Fruit fly (Drosophila melanogaster) S2 (cell line): Measurements from ENCODE around the gene CG17154.

ENCODE experiments used
- CG8478 ChIP-seq: fragments of >200 bp; optimal IDR thresholded peaks from 2 replicates; lab custom pipeline; 2018
- CTCF ChIP-seq, 2 experiments: fragments of >200 bp; optimal IDR thresholded peaks; 2 replicates each; lab custom pipeline; 2018

The CG17154 gene

DNA sequence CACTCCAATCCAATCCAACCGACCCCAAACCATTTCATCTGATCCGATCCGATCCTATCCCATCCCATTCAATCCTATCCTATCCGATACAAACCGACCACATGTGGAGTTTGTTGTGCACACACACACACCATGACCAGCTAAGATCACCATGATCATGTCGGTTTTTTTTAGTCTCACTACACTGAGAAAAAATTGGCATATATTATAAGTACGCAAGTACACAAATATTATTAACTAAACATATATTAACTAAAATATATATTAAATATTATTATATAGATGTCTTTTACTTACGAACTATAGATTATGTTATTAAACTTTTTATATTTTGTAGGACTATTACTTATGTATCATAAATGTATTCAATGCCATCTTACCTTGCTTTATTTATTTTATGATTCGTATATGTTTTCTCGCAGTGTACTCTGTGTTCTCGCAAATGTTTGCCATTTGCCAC lies 13.5 kb downstream of the CG17154 start:
- TF ChIP-seq CG8478 (lab: Kevin White, UChicago), result no peak
- no peak for TF ChIP-seq CTCF (optimal IDR thresholded peaks at IDR 0.05; lab: Kevin White, UChicago)

dm6 chr3L:12107378-12107777 lies 19.0 kb downstream of the CG17154 start:
- TF ChIP-seq CG8478 (lab: Kevin White, UChicago), result no peak
- TF ChIP-seq CTCF (optimal IDR thresholded peaks at IDR 0.05; lab: Kevin White, UChicago), result no peak

- TF ChIP-seq CG8478 (lab: Kevin White, UChicago) (no peak), CTCF (optimal IDR thresholded peaks at IDR 0.05; lab: Kevin White, UChicago) (no peak)
These were observed 20.1 kb downstream of the CG17154 start for dm6 chr3L:12108515-12108914.

DNA sequence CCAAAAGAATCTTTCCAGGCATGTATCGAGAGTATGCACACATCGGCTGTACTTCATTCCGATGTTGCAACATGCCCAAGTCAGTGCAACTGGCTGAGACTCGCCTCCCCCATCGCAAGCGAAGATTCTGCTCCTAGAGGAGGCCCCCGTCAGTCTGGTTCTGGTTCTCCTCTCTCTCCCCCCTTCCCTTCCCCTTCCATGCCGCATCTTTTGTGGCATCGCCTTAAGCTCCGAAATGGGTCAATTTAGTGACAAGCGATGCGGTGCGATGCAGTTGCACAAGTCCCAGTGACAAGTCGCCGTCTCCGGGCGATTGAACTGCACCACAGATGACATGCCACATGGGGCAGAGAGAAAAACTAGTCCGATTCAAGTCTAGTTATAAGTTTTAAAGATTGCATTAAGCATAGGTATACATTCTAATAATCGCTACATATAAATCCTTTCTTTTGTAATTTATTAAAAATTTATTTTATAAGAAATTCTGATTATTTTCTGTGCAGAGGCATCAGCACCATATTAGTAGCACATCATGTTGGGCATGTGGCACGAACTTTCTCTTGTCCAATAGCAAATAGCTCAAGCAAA lies 20.7 kb downstream of the CG17154 start:
- TF ChIP-seq CTCF (optimal IDR thresholded peaks at IDR 0.05; lab: Kevin White, UChicago) (no peak), CG8478 (lab: Kevin White, UChicago) (no peak)

DNA sequence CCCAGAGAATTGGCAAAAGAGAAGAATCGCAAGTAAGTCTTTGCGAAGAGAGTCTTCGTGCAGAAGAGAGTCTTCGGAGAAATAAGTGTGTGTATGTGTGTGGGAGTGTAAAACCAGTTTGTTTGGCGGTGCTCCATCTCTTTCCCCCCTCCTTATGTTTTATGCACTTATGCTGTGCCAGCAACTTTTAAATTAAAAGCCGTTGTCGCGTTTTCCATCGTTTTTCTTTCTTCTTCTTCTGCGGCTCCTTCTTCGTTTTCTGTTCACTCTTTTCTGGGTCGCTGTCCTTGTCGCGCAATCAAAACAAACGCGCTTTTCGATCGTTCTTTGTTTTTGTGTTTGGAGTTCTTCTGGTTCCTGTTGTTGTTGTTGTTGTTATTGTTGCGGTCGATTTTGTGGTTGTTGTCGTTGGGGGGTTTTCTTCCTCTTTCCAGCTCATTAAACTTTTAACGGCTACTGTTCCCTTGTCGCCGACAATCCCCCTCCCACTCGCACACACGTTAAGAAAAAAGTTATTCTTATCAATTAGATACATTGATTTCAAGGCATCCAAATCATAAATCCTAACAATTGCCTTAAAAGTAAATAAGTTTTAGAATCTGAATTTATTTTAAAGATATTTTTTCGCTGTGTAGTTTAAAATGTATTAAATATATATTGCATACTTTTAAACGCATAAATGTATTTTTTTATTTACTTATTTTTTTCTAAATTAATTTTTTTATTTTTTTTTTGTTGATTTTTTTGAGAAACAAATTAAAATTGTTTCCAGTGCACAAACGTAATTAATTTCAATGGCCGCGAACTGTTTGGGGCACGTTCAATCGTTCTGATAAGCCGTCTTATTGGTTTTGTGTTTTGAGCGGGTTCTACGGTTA lies 22.9 kb downstream of the CG17154 start:
- no peak for TF ChIP-seq CTCF (optimal IDR thresholded peaks at IDR 0.05; lab: Kevin White, UChicago)

- no peak for TF ChIP-seq CG8478 (lab: Kevin White, UChicago)
- no peak for TF ChIP-seq CTCF (optimal IDR thresholded peaks at IDR 0.05; lab: Kevin White, UChicago)
These were observed 24.5 kb downstream of the CG17154 start for dm6 chr3L:12112967-12113366.

dm6 chr3L:12113589-12113988 lies 25.2 kb downstream of the CG17154 start:
- TF ChIP-seq CG8478 (lab: Kevin White, UChicago), result no peak
- no peak for TF ChIP-seq CTCF (optimal IDR thresholded peaks at IDR 0.05; lab: Kevin White, UChicago)

DNA sequence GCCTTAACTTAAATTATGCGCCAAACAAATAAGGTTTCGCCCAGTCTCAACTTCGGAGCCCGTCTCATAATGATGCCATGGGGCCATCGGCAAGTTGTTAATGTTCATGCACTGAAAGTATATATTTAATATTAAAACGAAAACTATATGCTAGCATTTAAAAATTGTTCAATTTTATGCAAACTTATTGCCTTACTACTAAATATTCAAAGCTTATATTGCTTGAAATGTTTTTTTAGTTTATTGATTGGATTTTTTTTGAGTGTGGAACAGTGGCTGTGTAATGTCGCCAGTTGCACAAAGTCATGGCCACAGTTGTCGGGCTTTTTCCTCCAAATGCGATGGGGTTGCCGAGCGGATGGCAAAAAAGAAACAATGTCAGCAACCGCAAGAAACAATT lies 25.8 kb downstream of the CG17154 start:
- TF ChIP-seq CG8478 (lab: Kevin White, UChicago), result no peak
- no peak for TF ChIP-seq CTCF (optimal IDR thresholded peaks at IDR 0.05; lab: Kevin White, UChicago)

DNA sequence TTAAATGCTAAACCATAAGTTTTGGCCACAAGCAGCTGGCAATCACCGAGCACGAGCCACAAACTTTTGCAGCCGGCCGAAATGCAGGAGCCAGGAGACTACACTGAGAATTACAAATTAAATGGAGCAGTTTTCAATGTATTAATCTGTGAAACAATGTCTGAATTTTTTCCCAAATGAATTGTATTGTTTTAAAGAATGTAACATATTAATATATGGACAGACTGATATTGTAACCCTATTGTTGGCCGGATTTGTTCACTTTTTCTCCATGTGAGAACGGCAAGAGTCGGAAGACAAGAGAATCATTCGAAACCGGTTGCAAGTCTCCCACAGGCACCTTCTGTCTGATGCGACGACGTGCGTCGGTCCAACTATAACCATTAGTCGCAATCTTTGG lies 26.7 kb downstream of the CG17154 start:
- TF ChIP-seq CG8478 (lab: Kevin White, UChicago), result no peak
- TF ChIP-seq CTCF (optimal IDR thresholded peaks at IDR 0.05; lab: Kevin White, UChicago), result no peak

DNA sequence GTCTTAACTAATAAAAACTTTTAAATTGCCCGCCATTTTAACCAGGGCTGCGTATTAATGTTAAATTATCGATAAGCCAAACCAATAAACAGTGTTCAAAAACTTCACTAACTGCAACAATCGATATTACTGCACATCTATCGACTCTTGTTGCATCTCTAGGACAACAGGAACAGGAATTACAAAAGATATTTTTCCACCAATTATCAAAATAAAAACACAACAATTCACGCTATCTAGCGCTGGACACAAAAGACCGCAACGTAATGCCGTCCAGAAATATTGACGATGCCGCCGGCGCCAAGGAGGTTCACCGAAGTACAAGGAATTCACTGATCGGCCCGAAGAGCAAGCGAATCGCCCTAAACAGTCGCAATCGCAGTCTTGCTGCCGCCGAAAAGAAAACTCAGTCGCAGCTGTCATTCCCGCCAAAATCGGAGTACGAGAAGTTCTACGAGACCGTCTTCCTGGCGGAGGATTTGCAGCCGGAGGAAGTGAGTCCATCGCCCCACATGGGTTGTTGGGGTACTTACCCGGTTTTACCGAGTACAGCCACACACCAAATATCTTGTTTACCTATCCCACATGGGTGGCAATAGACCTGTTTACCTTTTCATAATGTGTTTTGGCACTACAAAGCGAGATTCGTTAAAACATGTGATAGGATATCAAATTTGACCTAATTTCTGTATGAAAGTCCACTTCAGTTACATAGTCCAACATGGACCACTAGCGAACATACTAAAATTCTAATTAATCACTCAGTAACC lies 27.7 kb downstream of the CG17154 start, which contains the start of gene vers:
TSS of gene vers (plus strand) at position 136 of the 770 bp plus-strand sequence.
- TF ChIP-seq CG8478 (lab: Kevin White, UChicago), result no peak
- TF ChIP-seq CTCF (optimal IDR thresholded peaks at IDR 0.05; lab: Kevin White, UChicago), result no peak

- no peak for TF ChIP-seq CG8478 (lab: Kevin White, UChicago)
- TF ChIP-seq CTCF (optimal IDR thresholded peaks at IDR 0.05; lab: Kevin White, UChicago), result no peak
These were observed 29.7 kb downstream of the CG17154 start, which contains the start of gene ssp for dm6 chr3L:12118156-12118555. Gene ssp (plus strand): TSS chr3L:12118257.

DNA sequence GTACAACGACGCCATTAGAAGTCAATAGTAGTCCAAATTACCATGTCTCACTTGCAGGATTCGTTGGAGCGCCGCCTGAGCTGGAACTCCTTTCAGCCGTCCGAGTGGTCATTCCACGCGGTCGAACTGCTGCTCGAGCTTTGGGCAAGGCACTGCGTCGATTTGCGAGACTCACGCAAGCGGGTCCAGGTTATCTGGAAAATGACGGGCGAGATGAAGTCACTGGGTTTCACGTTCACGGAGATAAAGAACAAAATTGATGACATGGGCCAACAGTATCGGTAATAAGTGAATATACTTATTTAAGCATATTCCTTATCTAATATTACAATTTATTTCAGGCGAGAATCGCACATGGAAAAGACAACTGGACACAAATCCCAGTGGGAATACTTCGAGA lies 30.2 kb downstream of the CG17154 start:
- TF ChIP-seq CTCF (optimal IDR thresholded peaks at IDR 0.05; lab: Kevin White, UChicago) (no peak), CG8478 (lab: Kevin White, UChicago) (no peak)

DNA sequence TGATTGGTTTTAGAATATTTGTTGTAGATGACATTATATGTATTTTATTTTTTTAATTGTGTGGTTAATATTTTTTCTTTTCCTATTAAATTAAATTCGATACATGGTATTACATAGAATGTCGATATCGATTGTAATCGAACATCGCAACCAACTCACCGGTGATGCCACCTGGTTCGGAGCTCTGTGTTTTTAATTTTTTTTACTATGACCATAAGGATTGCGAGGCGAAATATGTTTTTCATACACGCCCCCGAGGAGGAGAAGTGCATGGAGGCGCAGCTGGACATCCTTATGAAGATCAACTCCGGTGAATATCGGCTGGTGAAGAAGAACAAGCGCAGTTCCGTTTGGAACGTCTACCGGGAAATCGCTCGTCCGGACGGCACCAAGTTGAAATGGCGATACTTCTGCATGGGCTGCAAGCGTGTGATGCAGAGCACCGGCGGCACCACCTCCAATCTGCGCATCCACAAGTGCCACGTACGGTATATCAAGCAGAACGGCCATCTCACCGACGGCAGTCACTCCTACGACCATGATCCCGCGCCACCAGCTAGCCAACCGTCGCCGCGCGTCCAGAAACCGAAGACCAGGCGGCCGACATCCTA lies 31.6 kb downstream of the CG17154 start, which contains the start of gene CG11560:
TSS of gene CG11560 (plus strand) at position 145 of the 611 bp plus-strand sequence.
- TF ChIP-seq CG8478 (lab: Kevin White, UChicago) (no peak), CTCF (optimal IDR thresholded peaks at IDR 0.05; lab: Kevin White, UChicago) (no peak)

dm6 chr3L:12122891-12123290 lies 34.5 kb downstream of the CG17154 start:
- TF ChIP-seq CG8478 (lab: Kevin White, UChicago) (no peak), CTCF (optimal IDR thresholded peaks at IDR 0.05; lab: Kevin White, UChicago) (no peak)
